Fruit fly (Drosophila melanogaster) whole organism, prepupa: ENCODE measurements around the gene Arpc4.

ENCODE experiments used
- CG11902 ChIP-seq: fragments of 200-800 bp; sonication (Bioruptor generic); optimal IDR thresholded peaks from 3 replicates; lab custom pipeline; 2016; ENCODE audit warnings: missing biosample characterization, missing genetic modification characterization
- CG1621 ChIP-seq: fragments of 200-800 bp; sonication (Bioruptor generic); optimal IDR thresholded peaks from 3 replicates; lab custom pipeline; 2018; ENCODE audit warnings: missing biosample characterization, mild to moderate bottlenecking, missing genetic modification characterization
- CG6163 ChIP-seq: fragments of 200-800 bp; sonication (Bioruptor generic); IDR thresholded peaks from 3 replicates; pipeline ENCODE4 v1.3.6; 2022; ENCODE audit warnings: missing biosample characterization, missing genetic modification characterization
- CG6276 ChIP-seq: fragments of 200-800 bp; sonication (Bioruptor generic); optimal IDR thresholded peaks from 2 replicates; lab custom pipeline; 2017; ENCODE audit warnings: missing biosample characterization, mild to moderate bottlenecking, missing genetic modification characterization
- Hr39 ChIP-seq: fragments of 200-800 bp; sonication (Bioruptor generic); optimal IDR thresholded peaks from 2 replicates; lab custom pipeline; 2016; ENCODE audit warnings: missing biosample characterization, missing genetic modification characterization
- Met ChIP-seq: fragments of 200-800 bp; sonication (Bioruptor generic); optimal IDR thresholded peaks from 3 replicates; lab custom pipeline; 2016; ENCODE audit warnings: missing biosample characterization, missing genetic modification characterization
- Sox15 ChIP-seq: fragments of 200-800 bp; sonication (Bioruptor generic); optimal IDR thresholded peaks from 3 replicates; lab custom pipeline; 2016; ENCODE audit warnings: missing biosample characterization, missing genetic modification characterization
- acj6 ChIP-seq: fragments of 200-800 bp; sonication (Bioruptor generic); optimal IDR thresholded peaks from 3 replicates; lab custom pipeline; 2016; ENCODE audit warnings: missing biosample characterization, missing genetic modification characterization
- dsx ChIP-seq: fragments of 200-800 bp; optimal IDR thresholded peaks from 3 replicates; lab custom pipeline; 2019; ENCODE audit warnings: missing biosample characterization, mild to moderate bottlenecking, missing genetic modification characterization, moderate library complexity; ENCODE audit not compliant: poor library complexity, severe bottlenecking

dm6 chr2L:6084694-6085093, 40.2 kb upstream of the Arpc4 start:
- TF ChIP-seq Sox15 (GFP tag; lab: Kevin White, UChicago): no peak
- no peak for TF ChIP-seq Met (GFP tag; lab: Kevin White, UChicago)
- TF ChIP-seq CG11902: no peak
- no peak for TF ChIP-seq CG1621
- TF ChIP-seq acj6 (GFP tag; lab: Kevin White, UChicago): no peak
- TF ChIP-seq CG6276 (GFP tag; lab: Kevin White, UChicago): no peak
- no peak for TF ChIP-seq Hr39 (GFP tag; lab: Kevin White, UChicago)
- no peak for TF ChIP-seq dsx (GFP tag; lab: Kevin White, UChicago)
- no peak for TF ChIP-seq CG6163 (GFP tag; lab: Robert Waterston, UW)
